Fruit fly (Drosophila melanogaster): ENCODE measurements around the gene Amt.

Amt gene

DNA sequence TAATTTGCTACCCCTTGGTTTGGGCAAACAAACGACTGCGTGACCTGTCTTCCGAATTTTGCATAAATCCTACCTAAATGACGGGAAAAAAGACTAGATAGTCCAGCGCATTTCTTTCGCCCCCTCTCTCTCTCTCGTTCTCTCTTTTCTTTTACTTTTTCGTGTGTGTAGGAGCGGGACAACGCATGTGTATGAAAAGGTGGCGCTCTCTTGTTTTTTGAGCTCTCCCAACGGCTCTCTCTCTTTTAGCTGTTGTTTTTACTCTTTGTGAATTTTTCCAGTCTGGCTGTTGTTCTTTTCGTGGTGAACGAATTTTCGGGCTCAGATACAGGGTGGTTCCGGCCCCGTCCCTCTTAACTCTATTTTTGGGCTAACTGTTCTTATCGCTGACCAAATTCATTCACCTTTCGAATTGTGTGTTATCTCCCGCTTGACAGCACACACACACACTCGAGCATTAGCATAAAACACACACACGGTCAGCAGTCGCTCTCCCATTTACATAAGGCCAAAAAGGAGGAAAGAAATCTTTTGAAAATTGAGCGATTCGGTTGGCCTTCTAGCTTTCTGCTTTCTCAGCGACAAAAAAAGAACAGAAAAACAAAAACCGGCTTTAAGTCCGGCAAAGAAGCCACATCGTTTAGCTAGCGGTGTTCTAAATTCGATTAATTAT, 42.8 kb upstream of the Amt start (continued):
- TF ChIP-seq Fer1 (GFP tag; optimal IDR thresholded peaks at IDR 0.05) (peak; percentile 2), Stat92E (GFP tag; optimal IDR thresholded peaks at IDR 0.05) (no peak), usp (GFP tag; optimal IDR thresholded peaks at IDR 0.05) (no peak), CG15073 (GFP tag; optimal IDR thresholded peaks at IDR 0.05) (no peak), Gsc (GFP tag; IDR thresholded peaks at IDR 0.05) (no peak), zfh2 (GFP tag; optimal IDR thresholded peaks at IDR 0.05) (no peak), en (GFP tag; optimal IDR thresholded peaks at IDR 0.05) (no peak), org-1 (GFP tag; optimal IDR thresholded peaks at IDR 0.05) (no peak), nom (GFP tag; optimal IDR thresholded peaks at IDR 0.05) (peak; percentile 52), dmrt11E (tag; optimal IDR thresholded peaks at IDR 0.05) (no peak), Antp (GFP tag; optimal IDR thresholded peaks at IDR 0.05) (no peak), z (GFP tag; IDR thresholded peaks at IDR 0.05) (no peak), corto (GFP tag; optimal IDR thresholded peaks at IDR 0.05) (no peak), salm (tag; optimal IDR thresholded peaks at IDR 0.05) (peak; percentile 10), CG11247 (GFP tag; IDR thresholded peaks at IDR 0.05) (no peak)

DNA sequence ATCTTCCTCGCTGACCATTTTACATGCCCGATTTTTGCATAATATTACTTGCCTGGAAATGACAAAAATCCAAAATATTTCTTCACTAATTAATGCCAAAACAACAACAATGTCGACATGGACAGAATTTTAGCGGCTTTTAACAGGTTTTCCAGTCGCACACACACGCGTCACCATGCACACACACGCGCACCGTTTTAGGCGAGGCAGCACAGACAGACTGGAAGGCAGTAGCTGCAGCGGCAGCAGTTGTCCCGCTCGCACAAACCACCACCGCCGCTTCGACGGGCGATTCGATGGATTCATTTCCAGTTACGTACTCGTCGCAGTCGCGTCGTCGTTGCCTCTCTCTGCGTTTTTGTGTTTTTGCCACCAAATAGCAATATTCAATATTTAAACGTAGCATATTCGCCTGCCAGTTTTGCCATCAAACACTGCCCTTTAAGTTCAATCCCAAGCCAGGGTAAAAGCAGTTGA, 41.7 kb upstream of the Amt start, which contains the start of gene CG45218:
Gene CG45218, minus strand, starts transcription at position 158 of the 477 bp plus-strand sequence.
- TF ChIP-seq YL-1 (GFP tag; optimal IDR thresholded peaks at IDR 0.05) (peak; percentile 19), exex (tag; optimal IDR thresholded peaks at IDR 0.05) (peak; percentile 92), CG12769 (tag; optimal IDR thresholded peaks at IDR 0.05) (peak; percentile 51), CG8924 (tag; optimal IDR thresholded peaks at IDR 0.05) (peak; percentile 42), caup (GFP tag; optimal IDR thresholded peaks at IDR 0.05; ENCODE audit: severe bottlenecking) (peak; percentile 2), gcm (GFP tag; optimal IDR thresholded peaks at IDR 0.05) (no peak), Nf-YB (GFP tag; optimal IDR thresholded peaks at IDR 0.05) (peak; percentile 23), ham (GFP tag; IDR thresholded peaks at IDR 0.05) (no peak), chm (GFP tag; IDR thresholded peaks at IDR 0.05) (no peak), CG3065 (GFP tag; optimal IDR thresholded peaks at IDR 0.05) (no peak), CG17361 (GFP tag; IDR thresholded peaks at IDR 0.05) (no peak), cg (GFP tag; optimal IDR thresholded peaks at IDR 0.05) (peak; percentile 95), grau (tag; optimal IDR thresholded peaks at IDR 0.05) (peak; percentile 5), HmgZ (tag; optimal IDR thresholded peaks at IDR 0.05) (peak; percentile 50), lab (GFP tag; optimal IDR thresholded peaks at IDR 0.05) (peak; percentile 39), CG4360 (GFP tag; IDR thresholded peaks at IDR 0.05) (no peak), CG18599 (GFP tag; optimal IDR thresholded peaks at IDR 0.05) (peak; percentile 54), sens (GFP tag) (peak; percentile 68), Trl (optimal IDR thresholded peaks at IDR 0.05) (peak in 1 of 2 experiments; percentile 14), Trl (GFP tag; optimal IDR thresholded peaks at IDR 0.05) (no peak), Med (GFP tag) (peak; percentile 47), corto (GFP tag; optimal IDR thresholded peaks at IDR 0.05) (peak; percentile 0), sd (tag; optimal IDR thresholded peaks at IDR 0.05) (peak; percentile 98), CG12155 (GFP tag; optimal IDR thresholded peaks at IDR 0.05) (peak; percentile 71), NFAT (GFP tag; IDR thresholded peaks at IDR 0.05) (no peak), CG7745 (tag; optimal IDR thresholded peaks at IDR 0.05) (peak; percentile 18), lilli (GFP tag; optimal IDR thresholded peaks at IDR 0.05) (peak; percentile 0), CG9932 (GFP tag; IDR thresholded peaks at IDR 0.05) (no peak), CG3281 (GFP tag; optimal IDR thresholded peaks at IDR 0.05) (peak; percentile 4), bigmax (GFP tag; optimal IDR thresholded peaks at IDR 0.05) (no peak), kay (GFP tag; optimal IDR thresholded peaks at IDR 0.05) (peak; percentile 51), CG1832 (GFP tag; optimal IDR thresholded peaks at IDR 0.05) (peak; percentile 90), CG17829 (tag; optimal IDR thresholded peaks at IDR 0.05) (peak; percentile 15), mld (GFP tag; IDR thresholded peaks at IDR 0.05; ENCODE audit: partially characterized antibody) (no peak), Deaf1 (tag; optimal IDR thresholded peaks at IDR 0.05) (peak; percentile 46)

All from whole organism, embryonic.